Fruit fly (Drosophila melanogaster) Kc167 (cell line): Measurements from ENCODE around the gene CG13712.

Source experiments
- Myc ChIP-seq: fragments of >200 bp; optimal IDR thresholded peaks from 2 replicates; lab custom pipeline; 2017; ENCODE audit warnings: missing external identifiers
- Sin3A ChIP-seq: fragments of >200 bp; optimal IDR thresholded peaks from 2 replicates; lab custom pipeline; 2018; ENCODE audit warnings: missing external identifiers
- insv ChIP-seq: fragments of >200 bp; optimal IDR thresholded peaks from 3 replicates; lab custom pipeline; 2018; ENCODE audit warnings: missing external identifiers
- psq ChIP-seq: fragments of >200 bp; optimal IDR thresholded peaks from 2 replicates; lab custom pipeline; 2017; ENCODE audit warnings: missing external identifiers
- ttk ChIP-seq: sonication (Bioruptor generic); optimal IDR thresholded peaks from 2 replicates; lab custom pipeline; 2017; ENCODE audit warnings: missing external identifiers

dm6 chr3L:4747119-4747851, 37.6 kb upstream of the CG13712 start:
- TF ChIP-seq Myc (no peak), ttk (lab: Kevin White, UChicago) (no peak), Sin3A (no peak), psq (lab: Kevin White, UChicago) (no peak), insv (lab: Kevin White, UChicago) (no peak)
